Worm (Caenorhabditis elegans): ENCODE data around the gene old-1.

Gene old-1

ce11 chrII:9835958-9836357, 32.6 kb downstream of the old-1 start:
- no peak for TF ChIP-seq unc-62 (GFP tag; optimal IDR thresholded peaks at IDR 0.05)

- TF ChIP-seq unc-62 (GFP tag; optimal IDR thresholded peaks at IDR 0.05), result no peak
These were observed 33.6 kb downstream of the old-1 start, which contains the start of gene arrd-5 for ce11 chrII:9834921-9835320. Gene arrd-5 (plus strand): TSS chrII:9835221.

ce11 chrII:9833855-9834254, 34.7 kb downstream of the old-1 start, which contains the start of gene ZK938.3:
Gene ZK938.3 (minus strand): TSS chrII:9833955.
- TF ChIP-seq unc-62 (GFP tag; optimal IDR thresholded peaks at IDR 0.05), result no peak

- TF ChIP-seq unc-62 (GFP tag; optimal IDR thresholded peaks at IDR 0.05), result no peak
These were observed 37.5 kb downstream of the old-1 start, which contains the start of gene ZK938.12 for ce11 chrII:9831033-9831432. Gene ZK938.12 (plus strand): TSS chrII:9831333.

- TF ChIP-seq unc-62 (GFP tag; optimal IDR thresholded peaks at IDR 0.05), result no peak
These were observed 39.4 kb downstream of the old-1 start, which contains the start of gene ZK938.1 for ce11 chrII:9829108-9829507. Gene ZK938.1 (plus strand): TSS chrII:9829408.

- no peak for TF ChIP-seq unc-62 (GFP tag; optimal IDR thresholded peaks at IDR 0.05)
These were observed 40.0 kb downstream of the old-1 start for ce11 chrII:9828502-9828901.

- TF ChIP-seq unc-62 (GFP tag; optimal IDR thresholded peaks at IDR 0.05), result no peak
These were observed 40.7 kb downstream of the old-1 start, which contains the start of gene eyg-1 for ce11 chrII:9827852-9828251. Gene eyg-1 (minus strand): TSS chrII:9827952.

ce11 chrII:9826946-9827345, 41.6 kb downstream of the old-1 start:
- no peak for TF ChIP-seq unc-62 (GFP tag; optimal IDR thresholded peaks at IDR 0.05)

All from whole organism, dauer.